Worm (Caenorhabditis elegans) whole organism, mixed stage, embryonic: Measurements from ENCODE around the gene srh-297.
A peak's percentile ranks its signal among the peaks of the same experiment; 100 is the strongest.

Experiments
- M03D4.4 ChIP-seq: sonication (generic microtip); optimal IDR thresholded peaks from 2 replicates; lab custom pipeline; 2017; ENCODE audit warnings: mild to moderate bottlenecking, missing genetic modification characterization, missing compliant biosample characterization
- blmp-1 ChIP-seq: fragments of 150-350 bp; optimal IDR thresholded peaks from 2 replicates; lab custom pipeline; 2014; ENCODE audit warnings: missing biosample characterization, missing genetic modification characterization
- ceh-39 ChIP-seq: fragments of 150-350 bp; optimal IDR thresholded peaks from 2 replicates; lab custom pipeline; 2014; ENCODE audit warnings: missing biosample characterization, missing genetic modification characterization
- ces-1 ChIP-seq: fragments of 150-350 bp; optimal IDR thresholded peaks from 2 replicates; lab custom pipeline; 2014; ENCODE audit warnings: missing biosample characterization, missing genetic modification reagents, missing genetic modification characterization
- cnd-1 ChIP-seq: fragments of 200-800 bp; sonication (Bioruptor generic); optimal IDR thresholded peaks from 2 replicates; lab custom pipeline; 2018; ENCODE audit warnings: mild to moderate bottlenecking, missing genetic modification characterization, missing compliant biosample characterization
- elt-1 ChIP-seq: sonication (generic microtip); optimal IDR thresholded peaks from 2 replicates; lab custom pipeline; 2017; ENCODE audit warnings: missing genetic modification characterization, mild to moderate bottlenecking, missing compliant biosample characterization, antibody characterized with exemption, moderate library complexity, borderline replicate concordance; ENCODE audit not compliant: insufficient read depth
- elt-3 ChIP-seq: fragments of 150-350 bp; optimal IDR thresholded peaks from 2 replicates; lab custom pipeline; 2014; ENCODE audit warnings: missing biosample characterization, missing genetic modification characterization
- flh-1 ChIP-seq: fragments of 200-800 bp; sonication (Bioruptor generic); optimal IDR thresholded peaks from 2 replicates; lab custom pipeline; 2018; ENCODE audit warnings: mild to moderate bottlenecking, missing genetic modification characterization, moderate library complexity, missing compliant biosample characterization
- ham-2 ChIP-seq: fragments of 200-800 bp; sonication (Bioruptor generic); optimal IDR thresholded peaks from 2 replicates; lab custom pipeline; 2018; ENCODE audit warnings: mild to moderate bottlenecking, missing genetic modification characterization, missing compliant biosample characterization
- hlh-1 ChIP-seq: fragments of 150-350 bp; optimal IDR thresholded peaks from 2 replicates; lab custom pipeline; 2014; ENCODE audit warnings: missing biosample characterization, missing genetic modification reagents, missing genetic modification characterization
- lin-13 ChIP-seq: fragments of 150-350 bp; optimal IDR thresholded peaks from 2 replicates; lab custom pipeline; 2014; ENCODE audit warnings: missing biosample characterization, missing genetic modification characterization
- lin-32 ChIP-seq: fragments of 200-800 bp; sonication (Bioruptor generic); optimal IDR thresholded peaks from 2 replicates; lab custom pipeline; 2018; ENCODE audit warnings: mild to moderate bottlenecking, missing genetic modification characterization, missing compliant biosample characterization
- lsy-2 ChIP-seq: fragments of 150-350 bp; optimal IDR thresholded peaks from 2 replicates; lab custom pipeline; 2014; ENCODE audit warnings: missing biosample characterization, missing genetic modification characterization
- mab-5 ChIP-seq: fragments of 150-350 bp; optimal IDR thresholded peaks from 2 replicates; lab custom pipeline; 2014; ENCODE audit warnings: missing biosample characterization, missing genetic modification characterization
- mep-1 ChIP-seq: fragments of 150-350 bp; optimal IDR thresholded peaks from 2 replicates; lab custom pipeline; 2017; ENCODE audit warnings: missing biosample characterization, missing genetic modification reagents, missing genetic modification characterization, inconsistent platforms
- mls-2 ChIP-seq: sonication (generic microtip); optimal IDR thresholded peaks from 2 replicates; lab custom pipeline; 2016; ENCODE audit warnings: mild to moderate bottlenecking, missing genetic modification characterization, moderate library complexity, missing compliant biosample characterization
- nhr-12 ChIP-seq: fragments of 150-350 bp; optimal IDR thresholded peaks from 2 replicates; lab custom pipeline; 2014; ENCODE audit warnings: missing biosample characterization, missing genetic modification characterization
- nhr-2 ChIP-seq: fragments of 150-350 bp; optimal IDR thresholded peaks from 2 replicates; lab custom pipeline; 2014; ENCODE audit warnings: missing biosample characterization, missing genetic modification characterization
- nhr-237 ChIP-seq: fragments of 150-350 bp; optimal IDR thresholded peaks from 2 replicates; lab custom pipeline; 2014; ENCODE audit warnings: missing biosample characterization, missing genetic modification characterization
- nhr-28 ChIP-seq: fragments of 150-350 bp; optimal IDR thresholded peaks from 2 replicates; lab custom pipeline; 2014; ENCODE audit warnings: missing biosample characterization, missing genetic modification characterization
- nhr-76 ChIP-seq: sonication (generic microtip); optimal IDR thresholded peaks from 2 replicates; lab custom pipeline; 2017; ENCODE audit warnings: missing biosample characterization, missing genetic modification characterization
- pha-4 ChIP-seq: fragments of 150-350 bp; optimal IDR thresholded peaks from 2 replicates; lab custom pipeline; 2018; ENCODE audit warnings: missing biosample characterization, missing genetic modification reagents, missing genetic modification characterization
- sem-2 ChIP-seq: fragments of 200-800 bp; sonication (Bioruptor generic); optimal IDR thresholded peaks from 2 replicates; lab custom pipeline; 2018; ENCODE audit warnings: mild to moderate bottlenecking, missing genetic modification characterization, missing compliant biosample characterization
- snpc-4 ChIP-seq: fragments of 150-350 bp; optimal IDR thresholded peaks from 2 replicates; lab custom pipeline; 2014; ENCODE audit warnings: missing biosample characterization, missing genetic modification characterization
- sptf-1 ChIP-seq: sonication (generic microtip); optimal IDR thresholded peaks from 2 replicates; lab custom pipeline; 2017; ENCODE audit warnings: mild to moderate bottlenecking, missing genetic modification characterization, moderate library complexity, missing compliant biosample characterization
- unc-39 ChIP-seq: fragments of 150-350 bp; optimal IDR thresholded peaks from 2 replicates; lab custom pipeline; 2014; ENCODE audit warnings: missing biosample characterization, missing genetic modification characterization
- unc-62 ChIP-seq: fragments of 150-350 bp; optimal IDR thresholded peaks from 2 replicates; lab custom pipeline; 2014; ENCODE audit warnings: missing biosample characterization, missing genetic modification reagents, missing genetic modification characterization
- zip-8 ChIP-seq: fragments of 150-350 bp; optimal IDR thresholded peaks from 2 replicates; lab custom pipeline; 2014; ENCODE audit warnings: missing biosample characterization, missing genetic modification characterization
- ztf-11 ChIP-seq: fragments of 150-350 bp; optimal IDR thresholded peaks from 2 replicates; lab custom pipeline; 2014; ENCODE audit warnings: missing biosample characterization, missing genetic modification characterization

The srh-297 gene

ce11 chrII:3245836-3246235 lies 15.5 kb upstream of the srh-297 start, which contains the start of gene C17F4.7:
C17F4.7 (minus strand) TSS chrII:3246015.
- TF ChIP-seq cnd-1 (tag; lab: Kevin White, UChicago) (no peak), pha-4 (tag; lab: Kevin White, UChicago) (no peak), unc-39 (tag; lab: Kevin White, UChicago) (no peak), hlh-1 (tag; lab: Kevin White, UChicago) (no peak), mls-2 (no peak), sptf-1 (tag; lab: Kevin White, UChicago) (no peak), lin-32 (GFP tag; lab: Kevin White, UChicago) (no peak), ceh-39 (no peak), ztf-11 (tag; lab: Kevin White, UChicago) (no peak), elt-1 (tag; lab: Kevin White, UChicago) (no peak), nhr-12 (tag; lab: Kevin White, UChicago) (no peak), nhr-2 (tag; lab: Kevin White, UChicago) (no peak)

ce11 chrII:3244758-3245157 lies 14.4 kb upstream of the srh-297 start:
- no peak for TF ChIP-seq mab-5 (tag; lab: Kevin White, UChicago)
- no peak for TF ChIP-seq nhr-2 (tag; lab: Kevin White, UChicago)
- TF ChIP-seq blmp-1 (tag; lab: Kevin White, UChicago), result no peak
- TF ChIP-seq zip-8 (tag; lab: Kevin White, UChicago), result no peak
- no peak for TF ChIP-seq lin-13 (tag; lab: Kevin White, UChicago)
- TF ChIP-seq lsy-2 (tag; lab: Kevin White, UChicago), result no peak
- TF ChIP-seq nhr-76, result no peak

- TF ChIP-seq ces-1 (GFP tag; lab: Kevin White, UChicago), result no peak
- no peak for TF ChIP-seq lsy-2 (tag; lab: Kevin White, UChicago)
- TF ChIP-seq lin-13 (tag; lab: Kevin White, UChicago), result no peak
- TF ChIP-seq nhr-28 (tag; lab: Kevin White, UChicago), result no peak
- no peak for TF ChIP-seq sem-2 (GFP tag; lab: Kevin White, UChicago)
- no peak for TF ChIP-seq nhr-237
- TF ChIP-seq pha-4 (tag; lab: Kevin White, UChicago), result no peak
- TF ChIP-seq nhr-76, result no peak
These were observed 13.7 kb upstream of the srh-297 start, which contains the start of gene C17F4.12 for ce11 chrII:3244070-3244469. C17F4.12 (minus strand) TSS chrII:3244170.

- peak; percentile 10 for TF ChIP-seq blmp-1 (tag; lab: Kevin White, UChicago)
- peak; percentile 88 for TF ChIP-seq elt-3
- no peak for TF ChIP-seq ham-2 (GFP tag; lab: Kevin White, UChicago)
These were observed 11.5 kb upstream of the srh-297 start for ce11 chrII:3241842-3242241.

ce11 chrII:3240207-3240606 lies 9.9 kb upstream of the srh-297 start, which contains the start of gene C17F4.3:
C17F4.3 (plus strand) TSS chrII:3240507.
- TF ChIP-seq M03D4.4 (tag; lab: Kevin White, UChicago) (no peak), nhr-28 (tag; lab: Kevin White, UChicago) (no peak), ztf-11 (tag; lab: Kevin White, UChicago) (no peak), nhr-76 (no peak), unc-62 (GFP tag; lab: Kevin White, UChicago) (no peak), sem-2 (GFP tag; lab: Kevin White, UChicago) (no peak), mep-1 (tag; lab: Kevin White, UChicago) (no peak), snpc-4 (no peak), pha-4 (tag; lab: Kevin White, UChicago) (no peak), hlh-1 (tag; lab: Kevin White, UChicago) (no peak), ceh-39 (no peak), mls-2 (no peak), ces-1 (GFP tag; lab: Kevin White, UChicago) (no peak), nhr-2 (tag; lab: Kevin White, UChicago) (no peak), zip-8 (tag; lab: Kevin White, UChicago) (no peak)
- TF ChIP-seq, all 35 proteins: peak for 0

- TF ChIP-seq unc-39 (tag; lab: Kevin White, UChicago) (no peak), flh-1 (GFP tag; lab: Kevin White, UChicago) (no peak), ces-1 (GFP tag; lab: Kevin White, UChicago) (no peak), sem-2 (GFP tag; lab: Kevin White, UChicago) (no peak), nhr-12 (tag; lab: Kevin White, UChicago) (no peak), mab-5 (tag; lab: Kevin White, UChicago) (no peak)
These were observed 6.8 kb upstream of the srh-297 start, which contains the start of the genes srz-67 and C17F4.11 for ce11 chrII:3237038-3237521. srz-67 (minus strand) TSS chrII:3237138. C17F4.11 (plus strand) TSS chrII:3237471.
